Fruit fly (Drosophila melanogaster) whole organism, embryonic: ENCODE measurements around the gene CG14410.

Experiments used
- ATbp ChIP-seq: fragments of 200-800 bp; sonication (Bioruptor generic); optimal IDR thresholded peaks from 2 replicates; lab custom pipeline; 2017; ENCODE audit warnings: missing biosample characterization, mild to moderate bottlenecking, missing genetic modification characterization, missing genetic modification reagents
- B-H1 ChIP-seq: fragments of 200-800 bp; sonication (Bioruptor generic); IDR thresholded peaks from 3 replicates; pipeline ENCODE4 v1.3.6; 2022; ENCODE audit warnings: missing biosample characterization, missing genetic modification characterization
- CG1024 ChIP-seq: fragments of 200-800 bp; sonication (Bioruptor generic); IDR thresholded peaks from 2 replicates; pipeline ENCODE4 v1.3.6; 2022; ENCODE audit warnings: missing biosample characterization, missing genetic modification characterization
- CG10462 ChIP-seq: fragments of 200-800 bp; sonication (Bioruptor generic); optimal IDR thresholded peaks from 2 replicates; lab custom pipeline; 2016; ENCODE audit warnings: missing biosample characterization, missing genetic modification characterization
- CG12104 ChIP-seq: fragments of 200-800 bp; sonication (Bioruptor generic); optimal IDR thresholded peaks from 3 replicates; lab custom pipeline; 2016; ENCODE audit warnings: missing biosample characterization, missing genetic modification characterization
- CG13123 ChIP-seq: fragments of 200-800 bp; sonication (Bioruptor generic); optimal IDR thresholded peaks from 2 replicates; lab custom pipeline; 2016; ENCODE audit warnings: missing biosample characterization, missing genetic modification characterization
- CG13424 ChIP-seq: fragments of 200-800 bp; sonication (Bioruptor generic); optimal IDR thresholded peaks from 2 replicates; lab custom pipeline; 2019; ENCODE audit warnings: missing biosample characterization, mild to moderate bottlenecking, missing genetic modification characterization, moderate library complexity
- CG14667 ChIP-seq: fragments of 200-800 bp; sonication (Bioruptor generic); IDR thresholded peaks from 2 replicates; pipeline ENCODE4 v1.3.6; 2022; ENCODE audit warnings: missing biosample characterization, missing genetic modification characterization
- CG14860 ChIP-seq: fragments of 200-800 bp; sonication (Bioruptor generic); IDR thresholded peaks from 3 replicates; pipeline ENCODE4 v1.3.6; 2022; ENCODE audit warnings: missing biosample characterization, missing genetic modification characterization; ENCODE audit not compliant: partially characterized antibody
- CG15073 ChIP-seq: fragments of 200-800 bp; sonication (Bioruptor generic); optimal IDR thresholded peaks from 2 replicates; lab custom pipeline; 2016; ENCODE audit warnings: missing biosample characterization, missing genetic modification characterization
- CG15479 ChIP-seq: fragments of 200-800 bp; sonication (Bioruptor generic); optimal IDR thresholded peaks from 3 replicates; lab custom pipeline; 2019; ENCODE audit warnings: missing biosample characterization, mild to moderate bottlenecking, missing genetic modification characterization, moderate library complexity
- CG1603 ChIP-seq: fragments of 200-800 bp; sonication (Bioruptor generic); optimal IDR thresholded peaks from 2 replicates; lab custom pipeline; 2019; ENCODE audit warnings: missing biosample characterization, mild to moderate bottlenecking, missing genetic modification characterization, moderate library complexity
- CG16779 ChIP-seq: fragments of 200-800 bp; sonication (Bioruptor generic); IDR thresholded peaks from 2 replicates; pipeline ENCODE4 v1.3.6; 2022; ENCODE audit warnings: missing biosample characterization, missing genetic modification characterization
- CG17802 ChIP-seq: fragments of 200-800 bp; sonication (Bioruptor generic); optimal IDR thresholded peaks from 2 replicates; lab custom pipeline; 2018; ENCODE audit warnings: missing biosample characterization, mild to moderate bottlenecking, missing genetic modification characterization, moderate library complexity
- CG18476 ChIP-seq: fragments of 200-800 bp; sonication (Bioruptor generic); optimal IDR thresholded peaks from 2 replicates; lab custom pipeline; 2016; ENCODE audit warnings: missing biosample characterization, mild to moderate bottlenecking, missing genetic modification characterization
- CG18599 ChIP-seq: fragments of 200-800 bp; sonication (Bioruptor generic); optimal IDR thresholded peaks from 3 replicates; lab custom pipeline; 2017; ENCODE audit warnings: missing biosample characterization, missing genetic modification characterization, mild to moderate bottlenecking, moderate library complexity, missing genetic modification reagents
- CG2129 ChIP-seq: fragments of 200-800 bp; sonication (Bioruptor generic); IDR thresholded peaks from 2 replicates; pipeline ENCODE4 v1.3.6; 2022; ENCODE audit warnings: missing biosample characterization, missing genetic modification characterization; ENCODE audit not compliant: partially characterized antibody
- CG2875 ChIP-seq: fragments of 200-800 bp; sonication (Bioruptor generic); optimal IDR thresholded peaks from 2 replicates; lab custom pipeline; 2017; ENCODE audit warnings: missing biosample characterization, mild to moderate bottlenecking, missing genetic modification characterization, missing genetic modification reagents
- CG31365 ChIP-seq: fragments of 200-800 bp; sonication (Bioruptor generic); optimal IDR thresholded peaks from 2 replicates; lab custom pipeline; 2018; ENCODE audit warnings: missing biosample characterization, mild to moderate bottlenecking, missing genetic modification characterization
- CG3281 ChIP-seq: fragments of 200-800 bp; sonication (Bioruptor generic); optimal IDR thresholded peaks from 3 replicates; lab custom pipeline; 2017; ENCODE audit warnings: missing biosample characterization, mild to moderate bottlenecking, missing genetic modification characterization
- CG4424 ChIP-seq: fragments of 200-800 bp; sonication (Bioruptor generic); optimal IDR thresholded peaks from 3 replicates; lab custom pipeline; 2016; ENCODE audit warnings: missing biosample characterization, missing genetic modification characterization
- CG6765 ChIP-seq: fragments of 200-800 bp; sonication (Bioruptor generic); optimal IDR thresholded peaks from 3 replicates; lab custom pipeline; 2017; ENCODE audit warnings: missing biosample characterization, mild to moderate bottlenecking, missing genetic modification characterization
- CG7372 ChIP-seq: fragments of 200-800 bp; sonication (Bioruptor generic); IDR thresholded peaks from 2 replicates; pipeline ENCODE4 v1.3.6; 2022; ENCODE audit warnings: missing biosample characterization, missing genetic modification characterization
- CG7786 ChIP-seq: fragments of 200-800 bp; sonication (Bioruptor generic); optimal IDR thresholded peaks from 2 replicates; lab custom pipeline; 2016; ENCODE audit warnings: missing biosample characterization, missing genetic modification characterization
- CG8281 ChIP-seq: fragments of 200-800 bp; sonication (Bioruptor generic); optimal IDR thresholded peaks from 2 replicates; lab custom pipeline; 2018; ENCODE audit warnings: missing biosample characterization, mild to moderate bottlenecking, missing genetic modification characterization, moderate library complexity
- Camta ChIP-seq: fragments of 200-800 bp; sonication (Bioruptor generic); optimal IDR thresholded peaks from 2 replicates; lab custom pipeline; 2016; ENCODE audit warnings: missing biosample characterization, missing genetic modification characterization
- Dbx ChIP-seq: fragments of 200-800 bp; sonication (Bioruptor generic); IDR thresholded peaks from 3 replicates; pipeline ENCODE4 v1.3.6; 2022; ENCODE audit warnings: missing biosample characterization, missing genetic modification characterization
- Dip3 ChIP-seq: fragments of 200-800 bp; sonication (Bioruptor generic); optimal IDR thresholded peaks from 3 replicates; lab custom pipeline; 2016; ENCODE audit warnings: missing biosample characterization, missing genetic modification characterization
- Fer2 ChIP-seq: fragments of 200-800 bp; sonication (Bioruptor generic); optimal IDR thresholded peaks from 2 replicates; lab custom pipeline; 2018; ENCODE audit warnings: missing biosample characterization, mild to moderate bottlenecking, missing genetic modification characterization, moderate library complexity
- HmgZ ChIP-seq: fragments of 200-800 bp; sonication (Bioruptor generic); optimal IDR thresholded peaks from 2 replicates; lab custom pipeline; 2018; ENCODE audit warnings: missing biosample characterization, mild to moderate bottlenecking, missing genetic modification characterization
- Hmr ChIP-seq: fragments of 200-800 bp; sonication (Bioruptor generic); optimal IDR thresholded peaks from 3 replicates; lab custom pipeline; 2017; ENCODE audit warnings: mild to moderate bottlenecking, missing biosample characterization, missing genetic modification reagents, missing genetic modification characterization
- Hr51 ChIP-seq, 2 experiments: fragments of 200-800 bp; sonication (Bioruptor generic); optimal IDR thresholded peaks; 2 replicates in 1 of 2; 3 replicates in 1 of 2; lab custom pipeline; 2016 to 2018; ENCODE audit warnings: missing biosample characterization in 2 of 2, missing genetic modification characterization in 2 of 2, mild to moderate bottlenecking in 1 of 2, moderate library complexity in 1 of 2
- Hr78 ChIP-seq, 2 experiments: fragments of 200-800 bp in 1 of 2; fragments of >200 bp in 1 of 2; sonication (Bioruptor generic) in 1 of 2; optimal IDR thresholded peaks; 2 replicates each; lab custom pipeline; 2017 to 2019; ENCODE audit warnings: missing biosample characterization in 2 of 2, missing genetic modification characterization in 2 of 2, mild to moderate bottlenecking in 1 of 2, moderate library complexity in 1 of 2
- Kr ChIP-seq: fragments of 200-800 bp; sonication (Bioruptor generic); optimal IDR thresholded peaks from 2 replicates; lab custom pipeline; 2017; ENCODE audit warnings: missing biosample characterization, mild to moderate bottlenecking, missing genetic modification characterization
- Ptx1 ChIP-seq: fragments of 200-800 bp; sonication (Bioruptor generic); IDR thresholded peaks from 2 replicates; pipeline ENCODE4 v1.3.6; 2022; ENCODE audit warnings: missing biosample characterization, missing genetic modification characterization
- al ChIP-seq: fragments of 200-800 bp; sonication (Bioruptor generic); IDR thresholded peaks from 2 replicates; pipeline ENCODE4 v1.3.6; 2022; ENCODE audit warnings: missing biosample characterization, missing genetic modification characterization
- aop ChIP-seq: fragments of 200-800 bp; sonication (Bioruptor generic); IDR thresholded peaks from 2 replicates; pipeline ENCODE4 v1.3.6; 2022; ENCODE audit warnings: missing biosample characterization, missing genetic modification characterization
- bbx ChIP-seq: fragments of 200-800 bp; sonication (Bioruptor generic); IDR thresholded peaks from 2 replicates; pipeline ENCODE4 v1.3.6; 2022; ENCODE audit warnings: missing biosample characterization, missing genetic modification characterization; ENCODE audit not compliant: partially characterized antibody
- caup ChIP-seq: fragments of 200-800 bp; sonication (Bioruptor generic); optimal IDR thresholded peaks from 3 replicates; lab custom pipeline; 2017; ENCODE audit warnings: missing biosample characterization, mild to moderate bottlenecking, missing genetic modification characterization, moderate library complexity; ENCODE audit not compliant: severe bottlenecking
- cg ChIP-seq: fragments of 200-800 bp; sonication (Bioruptor generic); optimal IDR thresholded peaks from 3 replicates; lab custom pipeline; 2019; ENCODE audit warnings: missing biosample characterization, mild to moderate bottlenecking, missing genetic modification characterization, moderate library complexity
- fd102C ChIP-seq: fragments of 200-800 bp; sonication (Bioruptor generic); optimal IDR thresholded peaks from 2 replicates; lab custom pipeline; 2018; ENCODE audit warnings: missing biosample characterization, mild to moderate bottlenecking, missing genetic modification characterization, moderate library complexity
- gce ChIP-seq: fragments of 200-800 bp; sonication (Bioruptor generic); IDR thresholded peaks from 3 replicates; pipeline ENCODE4 v1.3.6; 2022; ENCODE audit warnings: missing biosample characterization, missing genetic modification characterization
- ind ChIP-seq: fragments of 200-800 bp; sonication (Bioruptor generic); optimal IDR thresholded peaks from 3 replicates; lab custom pipeline; 2016; ENCODE audit warnings: missing biosample characterization, missing genetic modification characterization
- lab ChIP-seq: fragments of 200-800 bp; sonication (Bioruptor generic); optimal IDR thresholded peaks from 3 replicates; lab custom pipeline; 2017; ENCODE audit warnings: missing biosample characterization, missing genetic modification characterization, mild to moderate bottlenecking, moderate library complexity, missing genetic modification reagents
- oc ChIP-seq: fragments of 200-800 bp; sonication (Bioruptor generic); optimal IDR thresholded peaks from 2 replicates; lab custom pipeline; 2018; ENCODE audit warnings: missing biosample characterization, mild to moderate bottlenecking, missing genetic modification characterization, moderate library complexity
- shn ChIP-seq: fragments of 200-800 bp; sonication (Bioruptor generic); optimal IDR thresholded peaks from 3 replicates; lab custom pipeline; 2016; ENCODE audit warnings: missing biosample characterization, missing genetic modification characterization
- sima ChIP-seq: fragments of 200-800 bp; sonication (Bioruptor generic); optimal IDR thresholded peaks from 2 replicates; lab custom pipeline; 2016; ENCODE audit warnings: missing biosample characterization, missing genetic modification characterization
- so ChIP-seq: fragments of 200-800 bp; sonication (Bioruptor generic); IDR thresholded peaks from 3 replicates; pipeline ENCODE4 v1.3.6; 2022; ENCODE audit warnings: missing biosample characterization, missing genetic modification characterization
- stc ChIP-seq: fragments of 200-800 bp; sonication (Bioruptor generic); IDR thresholded peaks from 2 replicates; pipeline ENCODE4 v1.3.6; 2022; ENCODE audit warnings: missing biosample characterization, missing genetic modification characterization
- trh ChIP-seq: fragments of 200-800 bp; sonication (Bioruptor generic); optimal IDR thresholded peaks from 2 replicates; lab custom pipeline; 2016; ENCODE audit warnings: missing biosample characterization, missing genetic modification characterization

The CG14410 gene

DNA sequence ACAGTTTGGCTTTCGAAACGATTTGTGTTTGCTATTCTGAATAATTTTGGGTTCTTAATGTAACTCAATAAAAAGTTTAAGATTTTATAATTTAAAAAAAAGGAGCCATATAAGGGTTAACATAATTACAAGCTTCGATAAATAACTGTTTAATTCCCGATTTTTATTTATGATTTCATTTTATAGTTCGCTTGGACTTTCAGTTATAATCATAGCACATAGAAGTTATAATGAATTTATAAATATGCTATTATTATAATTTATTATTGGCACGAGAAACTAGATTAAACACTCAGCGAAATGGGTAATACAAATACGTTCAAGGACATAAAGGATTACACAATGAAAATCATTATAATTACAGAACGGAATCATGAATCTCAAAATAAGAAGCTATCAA is at the start of gene CG14410:
TSS of gene CG14410 (plus strand) at position 301 of the 400 bp plus-strand sequence.
- TF ChIP-seq CG13424: no peak
- no peak for TF ChIP-seq CG7786 (GFP tag; lab: Kevin White, UChicago)
- no peak for TF ChIP-seq CG4424
- no peak for TF ChIP-seq CG6765
- TF ChIP-seq ATbp (GFP tag; lab: Kevin White, UChicago): no peak
- no peak for TF ChIP-seq CG1024
- no peak for TF ChIP-seq fd102C (GFP tag; lab: Kevin White, UChicago)
- no peak for TF ChIP-seq sima (GFP tag; lab: Kevin White, UChicago)
- TF ChIP-seq CG18599 (GFP tag; lab: Kevin White, UChicago): no peak
- TF ChIP-seq so (GFP tag; lab: Robert Waterston, UW): no peak
- no peak for TF ChIP-seq oc (tag; lab: Kevin White, UChicago)
- no peak for TF ChIP-seq Hr51 (GFP tag; optimal IDR thresholded peaks at IDR 0.05; lab: Kevin White, UChicago)
- no peak for TF ChIP-seq CG13123

DNA sequence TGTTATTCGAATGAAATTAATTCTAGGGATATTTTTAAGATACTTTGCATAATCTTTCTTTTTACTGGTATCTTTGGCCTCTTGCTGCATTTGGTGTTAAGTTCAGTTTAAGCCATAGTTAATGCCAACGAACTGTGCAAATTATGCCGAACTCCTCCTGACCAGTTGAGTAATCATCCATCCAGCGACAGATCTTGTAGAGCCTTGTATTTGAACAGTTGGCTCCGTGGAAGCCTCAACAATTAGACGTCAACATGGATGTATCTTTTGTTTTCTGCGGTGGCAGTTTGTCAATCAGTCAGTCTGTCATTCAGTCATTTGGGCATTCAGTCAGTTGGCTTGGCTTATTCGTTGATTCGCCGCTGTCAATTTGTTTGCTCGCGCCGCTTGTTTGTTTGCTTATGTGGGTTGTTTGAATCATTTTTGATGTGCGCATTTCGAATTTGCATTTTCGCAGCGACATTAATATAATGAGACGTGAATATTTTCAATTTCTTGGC is 33.9 kb upstream of the CG14410 start:
- TF ChIP-seq CG7372 (no peak), CG15073 (no peak), CG10462 (no peak), ind (GFP tag; lab: Kevin White, UChicago) (no peak), trh (no peak), CG14667 (no peak), Dbx (no peak), HmgZ (no peak), CG31365 (no peak), CG2875 (GFP tag; lab: Kevin White, UChicago) (no peak), caup (GFP tag; lab: Kevin White, UChicago) (peak; percentile 10), lab (GFP tag; lab: Kevin White, UChicago) (peak; percentile 22), CG3281 (GFP tag; lab: Kevin White, UChicago) (peak; percentile 16), Kr (GFP tag; lab: Kevin White, UChicago) (no peak), Hmr (GFP tag; lab: Kevin White, UChicago) (peak; percentile 18), al (GFP tag; lab: Robert Waterston, UW) (no peak), bbx (GFP tag; lab: Robert Waterston, UW) (no peak), aop (GFP tag; lab: Robert Waterston, UW) (no peak), CG8281 (tag; lab: Kevin White, UChicago) (peak; percentile 98), Hr78 (GFP tag; optimal IDR thresholded peaks at IDR 0.05; lab: Kevin White, UChicago) (no peak), CG18476 (no peak), Camta (GFP tag; lab: Kevin White, UChicago) (no peak), Fer2 (tag; lab: Kevin White, UChicago) (no peak), CG18599 (GFP tag; lab: Kevin White, UChicago) (peak; percentile 36)

DNA sequence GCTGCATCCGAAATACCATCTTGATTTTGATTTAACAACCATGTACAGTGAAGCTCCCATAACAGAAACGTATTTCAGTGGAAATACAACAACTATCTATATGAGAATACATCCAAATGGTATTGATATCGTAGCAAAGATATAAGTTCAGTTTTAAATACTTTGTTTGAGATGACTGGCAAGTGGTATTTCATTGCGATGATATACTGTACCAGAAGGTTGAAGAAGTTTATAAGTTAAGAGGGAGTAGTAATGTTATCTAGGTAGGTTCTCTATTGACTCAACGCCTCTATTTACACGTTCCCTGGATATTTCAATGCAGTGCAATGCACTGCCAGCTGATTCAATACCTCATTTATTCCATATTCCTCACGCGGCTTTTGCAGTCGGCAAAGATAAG is 30.9 kb upstream of the CG14410 start:
- TF ChIP-seq B-H1 (GFP tag; lab: Robert Waterston, UW) (no peak), gce (GFP tag; lab: Robert Waterston, UW) (0 out of 3 replicates have a peak, but pooled peaks have one; percentile 17), cg (GFP tag; lab: Kevin White, UChicago) (no peak), shn (no peak), CG2129 (GFP tag; lab: Robert Waterston, UW) (no peak), CG14860 (GFP tag; lab: Robert Waterston, UW) (no peak), CG15479 (GFP tag; lab: Kevin White, UChicago) (no peak), Dip3 (GFP tag; lab: Kevin White, UChicago) (no peak), Ptx1 (GFP tag; lab: Robert Waterston, UW) (peak; percentile 26; the same call in 1 of the 2 replicates), stc (GFP tag; lab: Robert Waterston, UW) (no peak), CG1603 (peak; percentile 48), CG16779 (GFP tag; lab: Robert Waterston, UW) (no peak), CG17802 (tag; lab: Kevin White, UChicago) (no peak), CG12104 (no peak)
